Worm (Caenorhabditis elegans) whole organism, mixed stage, embryonic: ENCODE data around the gene C24B9.3.

Source experiments
- M03D4.4 ChIP-seq: sonication (generic microtip); optimal IDR thresholded peaks from 2 replicates; lab custom pipeline; 2017; ENCODE audit warnings: mild to moderate bottlenecking, missing genetic modification characterization, missing compliant biosample characterization
- bed-3 ChIP-seq: fragments of 200-800 bp; sonication (Bioruptor generic); optimal IDR thresholded peaks from 3 replicates; lab custom pipeline; 2018; ENCODE audit warnings: mild to moderate bottlenecking, missing genetic modification characterization, moderate library complexity, missing compliant biosample characterization
- blmp-1 ChIP-seq: fragments of 150-350 bp; optimal IDR thresholded peaks from 2 replicates; lab custom pipeline; 2014; ENCODE audit warnings: missing biosample characterization, missing genetic modification characterization
- ceh-39 ChIP-seq: fragments of 150-350 bp; optimal IDR thresholded peaks from 2 replicates; lab custom pipeline; 2014; ENCODE audit warnings: missing biosample characterization, missing genetic modification characterization
- ceh-43 ChIP-seq: fragments of 200-800 bp; sonication (Bioruptor generic); optimal IDR thresholded peaks from 2 replicates; lab custom pipeline; 2018; ENCODE audit warnings: mild to moderate bottlenecking, missing genetic modification characterization, moderate library complexity, missing compliant biosample characterization
- ceh-83 ChIP-seq: fragments of 200-800 bp; sonication (Bioruptor generic); optimal IDR thresholded peaks from 2 replicates; lab custom pipeline; 2018; ENCODE audit warnings: mild to moderate bottlenecking, missing genetic modification characterization, missing compliant biosample characterization
- ces-1 ChIP-seq: fragments of 150-350 bp; optimal IDR thresholded peaks from 2 replicates; lab custom pipeline; 2014; ENCODE audit warnings: missing biosample characterization, missing genetic modification reagents, missing genetic modification characterization
- cnd-1 ChIP-seq: fragments of 200-800 bp; sonication (Bioruptor generic); optimal IDR thresholded peaks from 2 replicates; lab custom pipeline; 2018; ENCODE audit warnings: mild to moderate bottlenecking, missing genetic modification characterization, missing compliant biosample characterization
- drap-1 ChIP-seq: fragments of 200-800 bp; sonication (Bioruptor generic); optimal IDR thresholded peaks from 3 replicates; lab custom pipeline; 2018; ENCODE audit warnings: mild to moderate bottlenecking, missing genetic modification characterization, missing compliant biosample characterization
- elt-3 ChIP-seq: fragments of 150-350 bp; optimal IDR thresholded peaks from 2 replicates; lab custom pipeline; 2014; ENCODE audit warnings: missing biosample characterization, missing genetic modification characterization
- flh-1 ChIP-seq: fragments of 200-800 bp; sonication (Bioruptor generic); optimal IDR thresholded peaks from 2 replicates; lab custom pipeline; 2018; ENCODE audit warnings: mild to moderate bottlenecking, missing genetic modification characterization, moderate library complexity, missing compliant biosample characterization
- ham-2 ChIP-seq: fragments of 200-800 bp; sonication (Bioruptor generic); optimal IDR thresholded peaks from 2 replicates; lab custom pipeline; 2018; ENCODE audit warnings: mild to moderate bottlenecking, missing genetic modification characterization, missing compliant biosample characterization
- hlh-1 ChIP-seq: fragments of 150-350 bp; optimal IDR thresholded peaks from 2 replicates; lab custom pipeline; 2014; ENCODE audit warnings: missing biosample characterization, missing genetic modification reagents, missing genetic modification characterization
- lin-13 ChIP-seq: fragments of 150-350 bp; optimal IDR thresholded peaks from 2 replicates; lab custom pipeline; 2014; ENCODE audit warnings: missing biosample characterization, missing genetic modification characterization
- lin-32 ChIP-seq: fragments of 200-800 bp; sonication (Bioruptor generic); optimal IDR thresholded peaks from 2 replicates; lab custom pipeline; 2018; ENCODE audit warnings: mild to moderate bottlenecking, missing genetic modification characterization, missing compliant biosample characterization
- lsy-2 ChIP-seq: fragments of 150-350 bp; optimal IDR thresholded peaks from 2 replicates; lab custom pipeline; 2014; ENCODE audit warnings: missing biosample characterization, missing genetic modification characterization
- mab-5 ChIP-seq: fragments of 150-350 bp; optimal IDR thresholded peaks from 2 replicates; lab custom pipeline; 2014; ENCODE audit warnings: missing biosample characterization, missing genetic modification characterization
- mep-1 ChIP-seq: fragments of 150-350 bp; optimal IDR thresholded peaks from 2 replicates; lab custom pipeline; 2017; ENCODE audit warnings: missing biosample characterization, missing genetic modification reagents, missing genetic modification characterization, inconsistent platforms
- mls-2 ChIP-seq: sonication (generic microtip); optimal IDR thresholded peaks from 2 replicates; lab custom pipeline; 2016; ENCODE audit warnings: mild to moderate bottlenecking, missing genetic modification characterization, moderate library complexity, missing compliant biosample characterization
- nhr-12 ChIP-seq: fragments of 150-350 bp; optimal IDR thresholded peaks from 2 replicates; lab custom pipeline; 2014; ENCODE audit warnings: missing biosample characterization, missing genetic modification characterization
- nhr-2 ChIP-seq: fragments of 150-350 bp; optimal IDR thresholded peaks from 2 replicates; lab custom pipeline; 2014; ENCODE audit warnings: missing biosample characterization, missing genetic modification characterization
- nhr-237 ChIP-seq: fragments of 150-350 bp; optimal IDR thresholded peaks from 2 replicates; lab custom pipeline; 2014; ENCODE audit warnings: missing biosample characterization, missing genetic modification characterization
- nhr-28 ChIP-seq: fragments of 150-350 bp; optimal IDR thresholded peaks from 2 replicates; lab custom pipeline; 2014; ENCODE audit warnings: missing biosample characterization, missing genetic modification characterization
- nhr-76 ChIP-seq: sonication (generic microtip); optimal IDR thresholded peaks from 2 replicates; lab custom pipeline; 2017; ENCODE audit warnings: missing biosample characterization, missing genetic modification characterization
- pha-4 ChIP-seq: fragments of 150-350 bp; optimal IDR thresholded peaks from 2 replicates; lab custom pipeline; 2018; ENCODE audit warnings: missing biosample characterization, missing genetic modification reagents, missing genetic modification characterization
- sem-2 ChIP-seq: fragments of 200-800 bp; sonication (Bioruptor generic); optimal IDR thresholded peaks from 2 replicates; lab custom pipeline; 2018; ENCODE audit warnings: mild to moderate bottlenecking, missing genetic modification characterization, missing compliant biosample characterization
- snpc-4 ChIP-seq: fragments of 150-350 bp; optimal IDR thresholded peaks from 2 replicates; lab custom pipeline; 2014; ENCODE audit warnings: missing biosample characterization, missing genetic modification characterization
- sptf-1 ChIP-seq: sonication (generic microtip); optimal IDR thresholded peaks from 2 replicates; lab custom pipeline; 2017; ENCODE audit warnings: mild to moderate bottlenecking, missing genetic modification characterization, moderate library complexity, missing compliant biosample characterization
- tbx-8 ChIP-seq: fragments of 200-800 bp; sonication (Bioruptor generic); optimal IDR thresholded peaks from 2 replicates; lab custom pipeline; 2018; ENCODE audit warnings: mild to moderate bottlenecking, missing genetic modification characterization, moderate library complexity, missing compliant biosample characterization
- unc-39 ChIP-seq: fragments of 150-350 bp; optimal IDR thresholded peaks from 2 replicates; lab custom pipeline; 2014; ENCODE audit warnings: missing biosample characterization, missing genetic modification characterization
- unc-62 ChIP-seq: fragments of 150-350 bp; optimal IDR thresholded peaks from 2 replicates; lab custom pipeline; 2014; ENCODE audit warnings: missing biosample characterization, missing genetic modification reagents, missing genetic modification characterization
- zip-8 ChIP-seq: fragments of 150-350 bp; optimal IDR thresholded peaks from 2 replicates; lab custom pipeline; 2014; ENCODE audit warnings: missing biosample characterization, missing genetic modification characterization
- ztf-11 ChIP-seq: fragments of 150-350 bp; optimal IDR thresholded peaks from 2 replicates; lab custom pipeline; 2014; ENCODE audit warnings: missing biosample characterization, missing genetic modification characterization

C24B9.3 gene

ce11 chrV:2738174-2738573 lies 26.8 kb upstream of the C24B9.3 start, which contains the start of gene srg-56:
Gene srg-56 (minus strand): TSS chrV:2738274.
- TF ChIP-seq ceh-83: no peak
- no peak for TF ChIP-seq ces-1 (GFP tag; lab: Kevin White, UChicago)
- TF ChIP-seq bed-3 (GFP tag; lab: Kevin White, UChicago): no peak
- no peak for TF ChIP-seq nhr-12 (tag; lab: Kevin White, UChicago)
- no peak for TF ChIP-seq elt-3 (tag; lab: Kevin White, UChicago)
- TF ChIP-seq drap-1 (GFP tag; lab: Kevin White, UChicago): no peak
- no peak for TF ChIP-seq flh-1
- TF ChIP-seq M03D4.4 (tag; lab: Kevin White, UChicago): no peak
- TF ChIP-seq tbx-8: no peak
- TF ChIP-seq mab-5 (tag; lab: Kevin White, UChicago): no peak
- no peak for TF ChIP-seq sptf-1 (tag; lab: Kevin White, UChicago)
- no peak for TF ChIP-seq mep-1
- no peak for TF ChIP-seq nhr-76
- TF ChIP-seq lsy-2 (tag; lab: Kevin White, UChicago): no peak
- no peak for TF ChIP-seq ham-2 (GFP tag; lab: Kevin White, UChicago)
- no peak for TF ChIP-seq ceh-43
- TF ChIP-seq zip-8 (tag; lab: Kevin White, UChicago): no peak
- TF ChIP-seq ztf-11: no peak
- no peak for TF ChIP-seq blmp-1 (tag; lab: Kevin White, UChicago)

- TF ChIP-seq lin-13 (tag; lab: Kevin White, UChicago) (no peak), mep-1 (no peak), ceh-43 (no peak), mab-5 (tag; lab: Kevin White, UChicago) (no peak), drap-1 (GFP tag; lab: Kevin White, UChicago) (no peak), unc-62 (GFP tag; lab: Kevin White, UChicago) (no peak), elt-3 (tag; lab: Kevin White, UChicago) (no peak), mls-2 (tag; lab: Kevin White, UChicago) (no peak), snpc-4 (tag; lab: Kevin White, UChicago) (no peak), blmp-1 (tag; lab: Kevin White, UChicago) (no peak), nhr-2 (tag; lab: Kevin White, UChicago) (no peak), pha-4 (no peak), sem-2 (GFP tag; lab: Kevin White, UChicago) (no peak), nhr-237 (tag; lab: Kevin White, UChicago) (no peak), nhr-76 (no peak), unc-39 (tag; lab: Kevin White, UChicago) (no peak), ham-2 (GFP tag; lab: Kevin White, UChicago) (no peak), tbx-8 (no peak)
- TF ChIP-seq, all 35 proteins: peak for 0
Observed at ce11 chrV:2734360-2734759, 23.0 kb upstream of the C24B9.3 start, which contains the start of gene srg-57. Gene srg-57 (minus strand): TSS chrV:2734460.

- TF ChIP-seq lin-13 (tag; lab: Kevin White, UChicago) (no peak), lin-32 (GFP tag; lab: Kevin White, UChicago) (no peak), cnd-1 (tag; lab: Kevin White, UChicago) (no peak), ces-1 (GFP tag; lab: Kevin White, UChicago) (no peak), hlh-1 (tag; lab: Kevin White, UChicago) (no peak), nhr-12 (tag; lab: Kevin White, UChicago) (no peak)
Observed at ce11 chrV:2730784-2731480, 19.5 kb upstream of the C24B9.3 start, which contains the start of gene dod-3. Gene dod-3 (minus strand): TSS chrV:2731098.

- no peak for TF ChIP-seq ham-2 (GFP tag; lab: Kevin White, UChicago)
- no peak for TF ChIP-seq zip-8 (tag; lab: Kevin White, UChicago)
- TF ChIP-seq lin-32 (GFP tag; lab: Kevin White, UChicago): no peak
- TF ChIP-seq tbx-8: no peak
- TF ChIP-seq nhr-2 (tag; lab: Kevin White, UChicago): no peak
- TF ChIP-seq mls-2 (tag; lab: Kevin White, UChicago): no peak
- no peak for TF ChIP-seq cnd-1 (tag; lab: Kevin White, UChicago)
- no peak for TF ChIP-seq nhr-237 (tag; lab: Kevin White, UChicago)
- no peak for TF ChIP-seq nhr-12 (tag; lab: Kevin White, UChicago)
- TF ChIP-seq ceh-83: no peak
- no peak for TF ChIP-seq snpc-4 (tag; lab: Kevin White, UChicago)
- no peak for TF ChIP-seq hlh-1 (tag; lab: Kevin White, UChicago)
- TF ChIP-seq pha-4: no peak
- TF ChIP-seq nhr-28 (tag; lab: Kevin White, UChicago): no peak
- no peak for TF ChIP-seq ceh-39
- no peak for TF ChIP-seq sptf-1 (tag; lab: Kevin White, UChicago)
- TF ChIP-seq mep-1: no peak
- no peak for TF ChIP-seq drap-1 (GFP tag; lab: Kevin White, UChicago)
- no peak for TF ChIP-seq unc-39 (tag; lab: Kevin White, UChicago)
Observed at ce11 chrV:2728236-2728635, 16.8 kb upstream of the C24B9.3 start, which contains the start of gene str-33. Gene str-33 (plus strand): TSS chrV:2728536.
